Worm (Caenorhabditis elegans): ENCODE data around the gene ced-5.
A peak's percentile ranks its signal among the peaks of the same experiment; 100 is the strongest.

The ced-5 gene

ce11 chrIV:10469494-10469893 lies 14.4 kb upstream of the ced-5 start, which contains the start of gene ugt-44:
Gene ugt-44 (plus strand): TSS chrIV:10469741.
- TF ChIP-seq rec-8 (tag; optimal IDR thresholded peaks at IDR 0.05), result no peak
- no peak for TF ChIP-seq hlh-26 (GFP tag; conservative IDR thresholded peaks at IDR 0.05)
- TF ChIP-seq rcor-1 (GFP tag; IDR thresholded peaks at IDR 0.05), result no peak
- peak; percentile 66 for TF ChIP-seq nhr-80 (tag; optimal IDR thresholded peaks at IDR 0.05)
- no peak for TF ChIP-seq nfya-1 (tag; optimal IDR thresholded peaks at IDR 0.05; ENCODE audit: borderline replicate concordance, insufficient read depth)
- peak; percentile 81 for TF ChIP-seq atf-7 (tag; optimal IDR thresholded peaks at IDR 0.05)
- TF ChIP-seq snpc-1.3 (tag; optimal IDR thresholded peaks at IDR 0.05; ENCODE audit: insufficient read depth), result no peak
- peak; percentile 71 for TF ChIP-seq ets-4 (GFP tag; optimal IDR thresholded peaks at IDR 0.05)
- peak; percentile 40; the same call in 1 of the 2 replicates for TF ChIP-seq dox-1 (GFP tag; IDR thresholded peaks at IDR 0.05)
- TF ChIP-seq F49E8.2 (tag; optimal IDR thresholded peaks at IDR 0.05; ENCODE audit: insufficient read depth), result no peak
- TF ChIP-seq B0336.3 (GFP tag; IDR thresholded peaks at IDR 0.05), result 0 out of 2 replicates have a peak, but pooled peaks have one; percentile 23

ce11 chrIV:10472478-10472877 lies 11.4 kb upstream of the ced-5 start, which contains the start of gene bgnt-1.1:
Gene bgnt-1.1 (plus strand): TSS chrIV:10472778.
- TF ChIP-seq gei-17 (GFP tag; optimal IDR thresholded peaks at IDR 0.05), result no peak
- TF ChIP-seq ztf-18 (tag; optimal IDR thresholded peaks at IDR 0.05), result no peak
- no peak for TF ChIP-seq efl-1 (GFP tag; optimal IDR thresholded peaks at IDR 0.05)
- no peak for TF ChIP-seq ceh-100 (GFP tag; IDR thresholded peaks at IDR 0.05)
- no peak for TF ChIP-seq cebp-1 (GFP tag; IDR thresholded peaks at IDR 0.05)
- no peak for TF ChIP-seq cebp-1 (tag; optimal IDR thresholded peaks at IDR 0.05)
- no peak for TF ChIP-seq C06A6.2 (GFP tag; conservative IDR thresholded peaks at IDR 0.05)
- TF ChIP-seq nhr-120 (GFP tag; IDR thresholded peaks at IDR 0.05), result no peak
- no peak for TF ChIP-seq ZK185.1 (tag; optimal IDR thresholded peaks at IDR 0.05; ENCODE audit: poor library complexity, severe bottlenecking)
- no peak for TF ChIP-seq tlf-1 (GFP tag; optimal IDR thresholded peaks at IDR 0.05)
- TF ChIP-seq nhr-27 (tag; optimal IDR thresholded peaks at IDR 0.05), result no peak
- TF ChIP-seq xnd-1 (tag; optimal IDR thresholded peaks at IDR 0.05), result no peak
- no peak for TF ChIP-seq cebp-2 (GFP tag; IDR thresholded peaks at IDR 0.05)

ce11 chrIV:10475234-10475633 lies 8.7 kb upstream of the ced-5 start:
- TF ChIP-seq T26A5.8 (tag; optimal IDR thresholded peaks at IDR 0.05) (no peak), attf-6 (GFP tag; IDR thresholded peaks at IDR 0.05) (no peak), lsy-27 (tag; optimal IDR thresholded peaks at IDR 0.05; ENCODE audit: borderline replicate concordance, insufficient read depth) (no peak), zim-3 (tag; optimal IDR thresholded peaks at IDR 0.05) (no peak), F57A8.1 (GFP tag; optimal IDR thresholded peaks at IDR 0.05) (no peak), ccch-3 (GFP tag; optimal IDR thresholded peaks at IDR 0.05) (no peak), dox-1 (GFP tag; IDR thresholded peaks at IDR 0.05) (no peak), F55B11.4 (tag; optimal IDR thresholded peaks at IDR 0.05; ENCODE audit: borderline replicate concordance, insufficient read depth) (no peak), ztf-6 (GFP tag; IDR thresholded peaks at IDR 0.05) (no peak), rec-8 (tag; optimal IDR thresholded peaks at IDR 0.05) (no peak), akir-1 (GFP tag; optimal IDR thresholded peaks at IDR 0.05) (no peak)

ce11 chrIV:10481695-10482094 lies 2.2 kb upstream of the ced-5 start, which contains the start of gene egl-21:
Gene egl-21 (minus strand): TSS chrIV:10481844.
- TF ChIP-seq mcd-1 (GFP tag; IDR thresholded peaks at IDR 0.05) (peak; percentile 18; the same call in 1 of the 2 replicates), ztf-18 (tag; optimal IDR thresholded peaks at IDR 0.05) (no peak), lag-1 (GFP tag; IDR thresholded peaks at IDR 0.05) (no peak), C06A6.2 (GFP tag; conservative IDR thresholded peaks at IDR 0.05) (no peak), atf-7 (tag; optimal IDR thresholded peaks at IDR 0.05) (peak; percentile 2), tbx-9 (tag; optimal IDR thresholded peaks at IDR 0.05; ENCODE audit: borderline replicate concordance) (no peak), Y79H2A.3 (GFP tag; conservative IDR thresholded peaks at IDR 0.05) (no peak), hlh-26 (GFP tag; conservative IDR thresholded peaks at IDR 0.05) (no peak), cebp-1 (GFP tag; IDR thresholded peaks at IDR 0.05) (no peak), cebp-1 (tag; optimal IDR thresholded peaks at IDR 0.05) (peak; percentile 47), ceh-27 (GFP tag; optimal IDR thresholded peaks at IDR 0.05) (peak; percentile 42), nfya-2 (GFP tag; IDR thresholded peaks at IDR 0.05) (no peak), nhr-27 (tag; optimal IDR thresholded peaks at IDR 0.05) (no peak), somi-1 (GFP tag; optimal IDR thresholded peaks at IDR 0.05) (peak; percentile 46), athp-1 (tag; optimal IDR thresholded peaks at IDR 0.05) (no peak), let-607 (tag; optimal IDR thresholded peaks at IDR 0.05) (no peak), mxl-1 (tag; optimal IDR thresholded peaks at IDR 0.05) (no peak)

Data from whole organism, young adult.